Fruit fly (Drosophila melanogaster): ENCODE results near the gene CG34281.

The CG34281 gene

DNA sequence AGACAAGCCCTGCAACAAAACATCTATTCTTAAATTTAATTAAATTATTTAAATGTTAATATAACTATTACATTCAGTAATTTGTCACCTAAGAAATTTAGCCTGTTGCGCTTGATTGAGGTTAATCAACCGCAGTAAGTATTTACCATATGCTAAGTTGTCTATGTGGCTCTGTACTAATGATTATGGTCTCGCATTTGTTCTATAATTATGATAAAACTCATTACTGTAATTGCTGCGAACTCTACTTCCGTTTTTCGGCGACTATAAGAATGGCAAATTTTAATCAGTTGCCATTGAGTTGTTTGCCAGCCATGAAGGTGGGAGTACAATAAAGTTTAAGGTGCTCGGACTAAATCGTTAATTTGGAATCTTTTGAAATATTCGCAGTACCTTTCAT lies at the start of gene CG34281:
Gene CG34281, plus strand, starts transcription at position 301 of the 400 bp plus-strand sequence.
- TF ChIP-seq CG8478 (optimal IDR thresholded peaks at IDR 0.05) (no peak), CTCF (optimal IDR thresholded peaks at IDR 0.05) (no peak)

dm6 chr3R:17564837-17565236 lies 47.9 kb upstream of the CG34281 start:
- no peak for TF ChIP-seq CG8478 (optimal IDR thresholded peaks at IDR 0.05)
- TF ChIP-seq CTCF (optimal IDR thresholded peaks at IDR 0.05) = no peak

dm6 chr3R:17566619-17567489 lies 45.8 kb upstream of the CG34281 start:
- no peak for TF ChIP-seq CG8478 (optimal IDR thresholded peaks at IDR 0.05)
- no peak for TF ChIP-seq CTCF (optimal IDR thresholded peaks at IDR 0.05)

DNA sequence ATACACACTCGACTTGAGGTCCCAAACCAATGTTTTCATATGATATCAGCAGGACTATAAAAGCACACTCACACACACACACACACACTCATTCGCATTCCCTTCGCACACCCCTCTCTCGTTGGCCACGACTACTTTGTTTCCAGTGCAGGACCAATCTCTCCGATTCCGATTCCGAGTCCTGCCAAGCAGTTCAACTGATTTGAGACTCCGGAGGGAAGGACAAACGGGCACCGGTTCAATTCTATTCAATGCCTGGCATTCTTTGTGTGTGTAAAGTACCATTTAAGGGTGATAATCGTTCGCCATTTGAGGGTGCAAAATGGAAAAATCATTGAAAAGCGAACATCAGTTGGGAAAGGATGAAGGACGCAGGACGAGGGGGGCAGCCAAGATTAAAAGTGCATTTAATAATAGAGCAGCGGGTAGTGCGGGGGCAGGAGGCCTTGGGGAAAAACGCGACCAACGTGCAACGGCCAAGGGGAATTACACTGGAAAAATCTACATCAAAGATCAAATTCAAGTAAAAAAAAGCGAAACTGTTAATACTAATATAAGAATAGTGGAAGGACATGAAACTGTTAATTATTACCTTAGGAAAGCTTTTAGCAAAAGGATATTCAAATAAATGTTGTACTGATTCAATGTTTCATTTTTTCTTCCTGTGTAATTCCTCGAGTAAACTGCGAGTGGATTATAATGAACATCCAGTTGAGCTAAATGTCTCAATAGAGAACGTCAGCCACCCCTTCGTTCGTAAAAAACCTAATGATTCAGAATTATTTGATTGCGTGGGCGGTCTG lies 28.8 kb upstream of the CG34281 start:
- TF ChIP-seq CTCF (optimal IDR thresholded peaks at IDR 0.05) (no peak), CG8478 (optimal IDR thresholded peaks at IDR 0.05) (no peak)

- no peak for TF ChIP-seq CTCF (optimal IDR thresholded peaks at IDR 0.05)
- TF ChIP-seq CG8478 (optimal IDR thresholded peaks at IDR 0.05) = no peak
Measured at dm6 chr3R:17588805-17589204, 23.9 kb upstream of the CG34281 start.

DNA sequence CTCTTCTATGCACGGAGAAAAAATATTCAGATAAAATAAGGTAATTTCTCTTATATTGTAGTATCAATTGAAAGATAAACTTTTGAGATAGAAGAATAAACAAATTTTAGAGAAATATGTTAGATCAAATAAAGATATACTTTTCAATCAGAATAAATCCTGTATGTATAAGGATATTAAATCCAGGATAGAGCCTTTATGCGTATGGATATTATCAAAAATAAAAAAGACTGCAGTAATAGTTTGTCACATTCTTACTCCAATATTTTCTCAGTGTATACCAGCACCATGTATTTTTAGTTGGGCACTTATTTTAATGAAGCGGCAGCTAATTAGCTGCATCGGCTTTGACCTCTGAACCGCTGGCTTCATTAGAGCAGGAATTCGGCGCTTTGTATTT lies 20.9 kb upstream of the CG34281 start:
- TF ChIP-seq CTCF (optimal IDR thresholded peaks at IDR 0.05) = no peak
- no peak for TF ChIP-seq CG8478 (optimal IDR thresholded peaks at IDR 0.05)

DNA sequence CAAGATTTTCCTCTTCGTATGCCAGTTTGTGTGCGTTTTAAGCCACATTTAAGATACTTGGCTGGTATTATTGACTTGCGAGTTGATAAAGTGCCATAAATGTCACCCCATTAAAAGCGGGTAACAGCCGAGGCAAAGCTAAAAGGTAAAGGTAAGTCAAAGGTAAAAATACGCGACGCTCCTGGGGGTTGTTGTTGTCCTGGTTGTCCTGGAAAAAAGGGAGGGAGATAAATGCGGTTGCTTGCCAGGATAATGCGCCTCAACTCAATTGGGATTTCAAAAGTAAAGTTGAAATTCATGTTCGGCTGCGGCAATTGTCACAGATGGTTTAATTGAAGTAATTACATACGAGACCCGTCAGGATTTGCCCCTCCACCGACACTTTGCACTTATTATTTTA lies 19.2 kb upstream of the CG34281 start:
- no peak for TF ChIP-seq CTCF (optimal IDR thresholded peaks at IDR 0.05)
- no peak for TF ChIP-seq CG8478 (optimal IDR thresholded peaks at IDR 0.05)

DNA sequence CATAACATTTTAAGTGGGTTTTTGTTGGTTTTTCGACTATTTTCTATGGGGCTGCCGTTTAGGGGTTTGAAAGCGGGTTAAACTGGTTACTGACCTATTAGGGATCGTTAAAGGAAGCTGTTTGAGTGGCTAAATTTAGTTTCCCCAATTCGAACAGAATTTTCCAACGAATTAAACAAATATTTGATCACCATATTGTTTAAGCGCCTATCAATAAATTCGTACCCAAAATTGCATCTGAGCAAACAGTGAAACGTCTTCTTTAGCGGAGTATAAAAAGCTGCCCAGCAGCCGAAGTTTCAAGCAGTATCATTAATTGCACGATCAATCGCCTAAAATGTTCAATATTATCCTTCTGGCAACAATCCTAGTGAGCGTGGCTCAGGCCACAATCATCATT lies 18.6 kb upstream of the CG34281 start, which contains the start of gene Sgs5bis:
Gene Sgs5bis, plus strand, starts transcription at position 301 of the 400 bp plus-strand sequence.
- TF ChIP-seq CG8478 (optimal IDR thresholded peaks at IDR 0.05) (no peak), CTCF (optimal IDR thresholded peaks at IDR 0.05) (no peak)

DNA sequence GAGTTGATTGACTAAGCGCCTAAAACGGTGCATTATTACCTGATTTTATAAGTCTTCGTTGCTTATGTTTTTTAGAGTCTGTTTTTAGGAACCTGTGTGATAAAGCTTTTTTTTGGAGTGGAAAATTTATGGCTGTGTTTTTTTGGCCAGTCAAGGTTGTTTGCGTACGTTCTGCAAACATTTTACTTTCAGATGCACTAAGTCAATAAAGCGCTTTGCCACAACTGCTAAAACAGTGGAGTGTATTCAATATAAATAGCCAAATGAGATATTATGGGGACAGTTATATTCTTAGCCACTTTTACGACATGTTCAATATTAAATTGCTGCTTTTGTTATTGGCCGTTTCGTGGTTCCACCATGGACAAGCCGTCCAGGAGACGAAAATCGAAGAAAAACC lies 17.6 kb upstream of the CG34281 start, which contains the start of gene Sgs5:
Gene Sgs5, plus strand, starts transcription at position 279 of the 400 bp plus-strand sequence.
- TF ChIP-seq CG8478 (optimal IDR thresholded peaks at IDR 0.05) = no peak
- no peak for TF ChIP-seq CTCF (optimal IDR thresholded peaks at IDR 0.05)

DNA sequence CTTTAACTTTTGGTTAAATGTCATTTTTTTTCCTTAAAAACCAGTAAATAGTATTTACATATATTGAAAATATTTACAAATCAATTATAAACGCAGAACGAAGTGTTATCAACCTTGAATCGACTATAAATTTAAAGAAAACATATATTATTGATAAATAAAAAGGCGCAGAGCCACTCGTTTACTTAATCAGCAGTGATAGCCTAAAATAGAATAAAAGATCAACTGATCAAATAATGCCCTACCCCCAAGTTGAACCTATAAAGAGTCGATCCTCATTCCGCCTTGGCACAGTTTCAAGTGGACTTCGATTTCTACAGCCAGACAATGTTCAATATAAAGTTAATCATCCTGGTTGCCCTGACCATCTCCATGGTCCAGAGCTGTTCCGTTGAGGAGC lies 16.5 kb upstream of the CG34281 start, which contains the start of gene CG7606:
Gene CG7606, plus strand, starts transcription at position 301 of the 400 bp plus-strand sequence.
- no peak for TF ChIP-seq CG8478 (optimal IDR thresholded peaks at IDR 0.05)
- TF ChIP-seq CTCF (optimal IDR thresholded peaks at IDR 0.05) = no peak

DNA sequence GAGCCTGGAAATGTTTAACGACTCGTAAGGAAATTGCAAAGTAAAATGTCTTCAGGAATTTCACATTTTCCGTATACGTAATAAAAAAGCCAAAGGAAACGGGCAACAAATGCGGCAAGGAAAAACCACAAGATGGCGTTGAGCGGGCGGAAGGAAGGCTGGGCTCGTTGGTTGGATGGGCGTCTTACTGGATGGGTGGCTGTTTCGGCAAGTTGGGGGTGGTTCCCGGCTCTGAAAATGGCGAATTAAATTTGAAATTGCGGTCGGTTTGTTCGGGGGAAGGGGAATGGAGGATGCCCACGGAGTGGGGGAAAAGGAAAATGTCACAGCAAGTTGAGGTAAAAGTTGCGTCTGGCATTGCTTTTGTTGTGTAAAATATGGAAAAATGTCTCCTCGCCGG lies 13.0 kb upstream of the CG34281 start:
- TF ChIP-seq CTCF (optimal IDR thresholded peaks at IDR 0.05) = no peak
- no peak for TF ChIP-seq CG8478 (optimal IDR thresholded peaks at IDR 0.05)

DNA sequence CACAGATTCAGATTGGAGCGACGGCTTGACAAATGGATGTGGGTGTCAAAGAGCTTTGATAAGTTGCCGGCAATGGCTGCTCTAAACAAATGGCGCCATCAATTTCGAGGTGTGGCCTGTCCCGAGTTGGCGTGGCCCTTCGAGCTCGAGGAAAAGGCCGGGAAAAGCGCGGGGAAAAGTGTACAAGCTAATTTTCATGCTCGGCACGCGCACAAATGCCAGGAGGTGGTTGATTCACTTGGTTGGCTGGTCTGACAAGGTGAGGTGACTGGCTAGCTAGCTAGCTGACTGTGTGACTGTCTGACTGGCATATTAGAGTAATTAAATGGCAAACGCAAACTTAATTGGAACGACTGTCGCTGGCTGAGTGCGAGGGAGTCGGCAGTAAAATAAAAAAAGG lies 10.8 kb upstream of the CG34281 start:
- TF ChIP-seq CG8478 (optimal IDR thresholded peaks at IDR 0.05) (no peak), CTCF (optimal IDR thresholded peaks at IDR 0.05) (no peak)

dm6 chr3R:17602974-17603373 lies 9.7 kb upstream of the CG34281 start:
- TF ChIP-seq CTCF (optimal IDR thresholded peaks at IDR 0.05) = no peak
- TF ChIP-seq CG8478 (optimal IDR thresholded peaks at IDR 0.05) = no peak

dm6 chr3R:17603717-17604116 lies 9.0 kb upstream of the CG34281 start:
- TF ChIP-seq CTCF (optimal IDR thresholded peaks at IDR 0.05) (peak in 1 of 2 experiments; percentile 23), CG8478 (optimal IDR thresholded peaks at IDR 0.05) (no peak)

DNA sequence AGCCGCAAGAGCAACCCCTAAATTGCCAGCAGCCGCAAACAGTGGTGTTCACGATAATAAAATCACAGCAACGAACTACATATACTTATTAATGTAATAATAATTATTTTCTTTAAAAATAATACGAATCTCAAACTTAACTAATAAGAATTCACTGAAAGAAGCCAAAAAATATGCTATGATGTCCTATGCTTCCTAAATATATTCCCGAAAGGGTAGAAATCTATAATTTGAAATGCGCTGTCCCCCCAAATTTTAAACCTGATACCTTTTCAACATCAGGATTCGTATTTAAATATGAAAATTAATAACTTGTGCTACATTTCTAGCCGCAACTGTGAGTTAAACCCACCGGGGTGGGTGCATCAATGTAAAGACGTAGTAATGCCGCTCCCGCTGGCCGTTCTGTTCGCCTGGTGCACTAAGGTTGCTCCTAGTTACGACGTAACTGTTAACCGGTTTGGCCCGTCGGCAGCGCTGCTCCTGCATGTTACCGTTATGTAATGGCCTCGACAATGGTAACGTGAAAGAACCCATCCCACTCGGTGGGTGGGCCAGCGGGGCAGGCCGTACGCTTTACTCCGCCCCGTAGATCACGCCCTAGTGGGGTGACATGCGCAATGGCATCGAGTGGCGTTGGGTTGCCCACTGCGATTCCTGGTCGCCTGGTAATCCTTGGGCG lies 8.3 kb upstream of the CG34281 start:
- TF ChIP-seq CG8478 (optimal IDR thresholded peaks at IDR 0.05) (no peak), CTCF (optimal IDR thresholded peaks at IDR 0.05) (no peak)
